Worm (Caenorhabditis elegans) whole organism, young adult: ENCODE results near the gene C45B11.8.
A peak's percentile ranks its signal among the peaks of the same experiment; 100 is the strongest.

Experiments used
- B0019.2 ChIP-seq: fragments of 200-800 bp; sonication (Bioruptor generic); conservative IDR thresholded peaks from 2 replicates; pipeline ENCODE4 v1.3.6; 2022; ENCODE audit warnings: missing genetic modification reagents, missing genetic modification characterization, missing compliant biosample characterization
- C17E4.6 ChIP-seq: fragments of 200-800 bp; sonication (Bioruptor generic); IDR thresholded peaks from 2 replicates; pipeline ENCODE4 v1.3.6; 2022; ENCODE audit warnings: missing genetic modification reagents, missing genetic modification characterization, missing compliant biosample characterization
- F22D6.2 ChIP-seq: sonication (generic microtip); optimal IDR thresholded peaks from 2 replicates; lab custom pipeline; 2016; ENCODE audit warnings: mild to moderate bottlenecking, missing genetic modification characterization, missing compliant biosample characterization
- F23B12.7 ChIP-seq: sonication (generic microtip); optimal IDR thresholded peaks from 2 replicates; lab custom pipeline; 2017; ENCODE audit warnings: missing genetic modification characterization, mild to moderate bottlenecking, missing compliant biosample characterization, antibody characterized with exemption, moderate library complexity; ENCODE audit not compliant: insufficient read depth
- F37B4.10 ChIP-seq: fragments of 200-800 bp; sonication (Bioruptor generic); IDR thresholded peaks from 2 replicates; pipeline ENCODE4 v1.3.6; 2022; ENCODE audit warnings: missing genetic modification characterization, missing compliant biosample characterization
- F39B2.1 ChIP-seq: fragments of 200-800 bp; sonication (Bioruptor generic); IDR thresholded peaks from 2 replicates; pipeline ENCODE4 v1.3.6; 2022; ENCODE audit warnings: missing genetic modification reagents, missing genetic modification characterization, missing compliant biosample characterization
- F49E8.2 ChIP-seq: sonication (generic microtip); optimal IDR thresholded peaks from 3 replicates; lab custom pipeline; 2017; ENCODE audit warnings: missing genetic modification characterization, mild to moderate bottlenecking, missing compliant biosample characterization, antibody characterized with exemption, moderate library complexity; ENCODE audit not compliant: insufficient read depth
- F52B5.7 ChIP-seq: sonication (generic microtip); optimal IDR thresholded peaks from 2 replicates; lab custom pipeline; 2016; ENCODE audit warnings: mild to moderate bottlenecking, missing genetic modification characterization, missing compliant biosample characterization
- K12H6.12 ChIP-seq: fragments of 200-800 bp; sonication (Bioruptor generic); optimal IDR thresholded peaks from 2 replicates; lab custom pipeline; 2018; ENCODE audit warnings: mild to moderate bottlenecking, missing genetic modification characterization, missing compliant biosample characterization
- T26A5.8 ChIP-seq: sonication (generic microtip); optimal IDR thresholded peaks from 2 replicates; lab custom pipeline; 2016; ENCODE audit warnings: missing genetic modification characterization, missing compliant biosample characterization
- Y53G8AR.9 ChIP-seq: fragments of 200-800 bp; sonication (Bioruptor generic); conservative IDR thresholded peaks from 2 replicates; pipeline ENCODE4 v1.3.6; 2022; ENCODE audit warnings: missing genetic modification reagents, missing genetic modification characterization, missing compliant biosample characterization
- akir-1 ChIP-seq: fragments of 200-800 bp; sonication (Bioruptor generic); optimal IDR thresholded peaks from 2 replicates; lab custom pipeline; 2018; ENCODE audit warnings: mild to moderate bottlenecking, missing genetic modification characterization, moderate library complexity, missing compliant biosample characterization
- aptf-3 ChIP-seq: fragments of 200-800 bp; sonication (Bioruptor generic); IDR thresholded peaks from 2 replicates; pipeline ENCODE4 v1.3.6; 2022; ENCODE audit warnings: missing genetic modification characterization, missing compliant biosample characterization
- athp-1 ChIP-seq: sonication (generic microtip); optimal IDR thresholded peaks from 2 replicates; lab custom pipeline; 2017; ENCODE audit warnings: mild to moderate bottlenecking, missing genetic modification characterization, missing compliant biosample characterization
- attf-5 ChIP-seq: fragments of 200-800 bp; sonication (Bioruptor generic); optimal IDR thresholded peaks from 2 replicates; lab custom pipeline; 2018; ENCODE audit warnings: mild to moderate bottlenecking, missing genetic modification characterization, missing compliant biosample characterization
- bed-1 ChIP-seq: fragments of 200-800 bp; sonication (Bioruptor generic); IDR thresholded peaks from 2 replicates; pipeline ENCODE4 v1.3.6; 2022; ENCODE audit warnings: missing genetic modification reagents, missing genetic modification characterization, missing compliant biosample characterization
- bed-2 ChIP-seq: fragments of 200-800 bp; sonication (Bioruptor generic); IDR thresholded peaks from 2 replicates; pipeline ENCODE4 v1.3.6; 2022; ENCODE audit warnings: missing genetic modification reagents, missing genetic modification characterization, missing compliant biosample characterization
- cebp-2 ChIP-seq: fragments of 200-800 bp; sonication (Bioruptor generic); IDR thresholded peaks from 2 replicates; pipeline ENCODE4 v1.3.6; 2022; ENCODE audit warnings: missing genetic modification characterization, missing compliant biosample characterization
- ceh-100 ChIP-seq: fragments of 200-800 bp; sonication (Bioruptor generic); IDR thresholded peaks from 2 replicates; pipeline ENCODE4 v1.3.6; 2022; ENCODE audit warnings: missing genetic modification reagents, missing genetic modification characterization, missing compliant biosample characterization
- ceh-40 ChIP-seq: fragments of 200-800 bp; sonication (Bioruptor generic); IDR thresholded peaks from 2 replicates; pipeline ENCODE4 v1.3.6; 2022; ENCODE audit warnings: missing genetic modification characterization, missing compliant biosample characterization
- ceh-58 ChIP-seq: fragments of 200-800 bp; sonication (Bioruptor generic); IDR thresholded peaks from 2 replicates; pipeline ENCODE4 v1.3.6; 2022; ENCODE audit warnings: missing genetic modification characterization, missing compliant biosample characterization
- ceh-91 ChIP-seq: fragments of 200-800 bp; sonication (Bioruptor generic); IDR thresholded peaks from 2 replicates; pipeline ENCODE4 v1.3.6; 2022; ENCODE audit warnings: missing genetic modification reagents, missing genetic modification characterization, missing compliant biosample characterization
- die-1 ChIP-seq: sonication (generic microtip); optimal IDR thresholded peaks from 2 replicates; lab custom pipeline; 2016; ENCODE audit warnings: missing genotype, mild to moderate bottlenecking, missing genetic modification characterization, missing compliant biosample characterization
- dox-1 ChIP-seq: fragments of 200-800 bp; sonication (Bioruptor generic); IDR thresholded peaks from 2 replicates; pipeline ENCODE4 v1.3.6; 2022; ENCODE audit warnings: missing genetic modification reagents, missing genetic modification characterization, missing compliant biosample characterization
- dpff-1 ChIP-seq: sonication (generic microtip); optimal IDR thresholded peaks from 2 replicates; lab custom pipeline; 2017; ENCODE audit warnings: mild to moderate bottlenecking, missing genetic modification characterization, missing compliant biosample characterization
- efl-1 ChIP-seq: fragments of 150-350 bp; optimal IDR thresholded peaks from 2 replicates; lab custom pipeline; 2014; ENCODE audit warnings: missing biosample characterization, missing genetic modification reagents, missing genetic modification characterization
- ets-4 ChIP-seq: fragments of 200-800 bp; sonication (Bioruptor generic); optimal IDR thresholded peaks from 2 replicates; lab custom pipeline; 2018; ENCODE audit warnings: mild to moderate bottlenecking, missing genetic modification characterization, missing compliant biosample characterization
- hlh-12 ChIP-seq: sonication (generic microtip); optimal IDR thresholded peaks from 2 replicates; lab custom pipeline; 2016; ENCODE audit warnings: missing genetic modification characterization, missing compliant biosample characterization
- hsf-1 ChIP-seq: fragments of 200-800 bp; sonication (Bioruptor generic); IDR thresholded peaks from 2 replicates; pipeline ENCODE4 v1.3.6; 2022; ENCODE audit warnings: missing genetic modification reagents, missing genetic modification characterization, missing compliant biosample characterization
- let-526 ChIP-seq: fragments of 200-800 bp; sonication (Bioruptor generic); IDR thresholded peaks from 2 replicates; pipeline ENCODE4 v1.3.6; 2022; ENCODE audit warnings: missing genetic modification reagents, missing genetic modification characterization, missing compliant biosample characterization
- let-607 ChIP-seq, 2 experiments: fragments of 200-800 bp in 1 of 2; sonication (Bioruptor generic) in 1 of 2; sonication (generic microtip) in 1 of 2; optimal IDR thresholded peaks; 2 replicates each; lab custom pipeline; 2016 to 2018; ENCODE audit warnings: mild to moderate bottlenecking in 2 of 2, missing compliant biosample characterization in 2 of 2, missing genetic modification characterization in 2 of 2, moderate library complexity in 2 of 2, missing genotype in 1 of 2
- lin-26 ChIP-seq: fragments of 200-800 bp; sonication (Bioruptor generic); IDR thresholded peaks from 2 replicates; pipeline ENCODE4 v1.3.6; 2022; ENCODE audit warnings: missing genetic modification reagents, missing genetic modification characterization, missing compliant biosample characterization
- lin-54 ChIP-seq: fragments of 200-800 bp; sonication (Bioruptor generic); optimal IDR thresholded peaks from 2 replicates; lab custom pipeline; 2018; ENCODE audit warnings: mild to moderate bottlenecking, missing genetic modification characterization, missing compliant biosample characterization
- lir-1 ChIP-seq: fragments of 200-800 bp; sonication (Bioruptor generic); conservative IDR thresholded peaks from 2 replicates; pipeline ENCODE4 v1.3.6; 2022; ENCODE audit warnings: missing genetic modification reagents, missing genetic modification characterization, missing compliant biosample characterization
- madf-8 ChIP-seq: fragments of 200-800 bp; sonication (Bioruptor generic); conservative IDR thresholded peaks from 2 replicates; pipeline ENCODE4 v1.3.6; 2022; ENCODE audit warnings: missing genetic modification reagents, missing genetic modification characterization, missing compliant biosample characterization
- mel-28 ChIP-seq: sonication (generic microtip); optimal IDR thresholded peaks from 2 replicates; lab custom pipeline; 2016; ENCODE audit warnings: borderline replicate concordance, mild to moderate bottlenecking, missing genetic modification characterization, missing compliant biosample characterization
- mes-4 ChIP-seq: sonication (generic microtip); optimal IDR thresholded peaks from 2 replicates; lab custom pipeline; 2016; ENCODE audit warnings: missing genotype, missing genetic modification characterization, missing compliant biosample characterization
- mxl-1 ChIP-seq: sonication (generic microtip); optimal IDR thresholded peaks from 2 replicates; lab custom pipeline; 2016; ENCODE audit warnings: missing genetic modification characterization, missing compliant biosample characterization
- nhr-179 ChIP-seq: sonication (generic microtip); optimal IDR thresholded peaks from 2 replicates; lab custom pipeline; 2016; ENCODE audit warnings: mild to moderate bottlenecking, missing genetic modification characterization, missing compliant biosample characterization
- sdz-38 ChIP-seq: sonication (generic microtip); optimal IDR thresholded peaks from 2 replicates; lab custom pipeline; 2016; ENCODE audit warnings: missing genotype, missing genetic modification characterization, missing compliant biosample characterization
- snpc-4 ChIP-seq, 5 experiments: fragments of 150-350 bp in 1 of 5; sonication (generic microtip) in 4 of 5; optimal IDR thresholded peaks; 2 replicates each; lab custom pipeline; 2014 to 2018; ENCODE audit warnings: missing genetic modification characterization in 5 of 5, missing biosample characterization in 3 of 5, antibody characterized with exemption in 2 of 5, mild to moderate bottlenecking in 2 of 5, missing compliant biosample characterization in 2 of 5, missing genotype in 2 of 5, moderate library complexity in 2 of 5, missing genetic modification reagents in 1 of 5
- tbp1 ChIP-seq: fragments of 200-800 bp; sonication (Bioruptor generic); optimal IDR thresholded peaks from 2 replicates; lab custom pipeline; 2018; ENCODE audit warnings: mild to moderate bottlenecking, missing genetic modification characterization, missing compliant biosample characterization
- unc-130 ChIP-seq: sonication (generic microtip); optimal IDR thresholded peaks from 2 replicates; lab custom pipeline; 2016; ENCODE audit warnings: missing genetic modification reagents, missing genetic modification characterization, missing compliant biosample characterization
- xnd-1 ChIP-seq: sonication (generic microtip); optimal IDR thresholded peaks from 2 replicates; lab custom pipeline; 2016; ENCODE audit warnings: missing genotype, missing genetic modification reagents, missing genetic modification characterization, missing compliant biosample characterization
- zfh-2 ChIP-seq: fragments of 200-800 bp; sonication (Bioruptor generic); conservative IDR thresholded peaks from 2 replicates; pipeline ENCODE4 v1.3.6; 2022; ENCODE audit warnings: missing genetic modification reagents, missing genetic modification characterization, missing compliant biosample characterization
- ztf-25 ChIP-seq: fragments of 200-800 bp; sonication (Bioruptor generic); IDR thresholded peaks from 2 replicates; pipeline ENCODE4 v1.3.6; 2022; ENCODE audit warnings: missing genetic modification reagents, missing genetic modification characterization, missing compliant biosample characterization
- ztf-26 ChIP-seq: sonication (generic microtip); optimal IDR thresholded peaks from 2 replicates; lab custom pipeline; 2017; ENCODE audit warnings: missing genetic modification characterization, missing compliant biosample characterization
- ztf-28 ChIP-seq: fragments of 200-800 bp; sonication (Bioruptor generic); IDR thresholded peaks from 2 replicates; pipeline ENCODE4 v1.3.6; 2022; ENCODE audit warnings: missing genetic modification reagents, missing genetic modification characterization, missing compliant biosample characterization
- ztf-6 ChIP-seq: fragments of 200-800 bp; sonication (Bioruptor generic); IDR thresholded peaks from 2 replicates; pipeline ENCODE4 v1.3.6; 2022; ENCODE audit warnings: missing genetic modification reagents, missing genetic modification characterization, missing compliant biosample characterization

The C45B11.8 gene

DNA sequence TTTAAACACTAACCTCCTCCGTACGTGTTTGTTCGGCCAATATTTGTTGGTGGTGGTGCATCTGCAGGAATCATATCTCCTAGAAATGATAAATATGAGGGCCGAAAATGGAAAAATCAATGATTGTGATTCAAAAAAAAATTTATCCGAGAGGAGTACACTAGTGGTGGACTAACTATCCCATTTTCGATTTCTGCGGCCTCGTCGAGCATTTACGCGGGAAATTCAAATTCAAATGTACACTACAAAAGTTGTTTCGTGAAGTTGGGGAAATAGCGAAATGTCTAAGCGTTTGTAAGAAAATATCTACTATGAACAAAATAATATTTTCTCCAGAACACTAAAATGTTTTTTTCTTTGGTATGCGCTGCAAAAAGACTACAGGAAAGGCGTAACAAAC, 11.3 kb upstream of the C45B11.8 start (continued):
- TF ChIP-seq C17E4.6 (GFP tag; lab: Robert Waterston, UW) (0 out of 2 replicates have a peak, but pooled peaks have one; percentile 14), F49E8.2 (tag; lab: Kevin White, UChicago) (no peak), sdz-38 (tag; lab: Kevin White, UChicago) (no peak), mxl-1 (tag; lab: Kevin White, UChicago) (no peak), attf-5 (GFP tag; lab: Kevin White, UChicago) (peak; percentile 5), ztf-25 (no peak), mes-4 (tag; lab: Kevin White, UChicago) (no peak), F37B4.10 (no peak), F22D6.2 (tag; lab: Kevin White, UChicago) (no peak), dpff-1 (tag; lab: Kevin White, UChicago) (no peak), efl-1 (GFP tag; lab: Kevin White, UChicago) (peak; percentile 72), hlh-12 (tag; lab: Kevin White, UChicago) (no peak), lin-54 (GFP tag; lab: Kevin White, UChicago) (peak; percentile 92), akir-1 (no peak), Y53G8AR.9 (GFP tag; lab: Robert Waterston, UW) (no peak), ceh-91 (GFP tag; lab: Robert Waterston, UW) (0 out of 2 replicates have a peak, but pooled peaks have one; percentile 27), ets-4 (GFP tag; lab: Kevin White, UChicago) (no peak), K12H6.12 (tag; lab: Kevin White, UChicago) (peak; percentile 58), ceh-58 (GFP tag; lab: Robert Waterston, UW) (no peak), let-526 (GFP tag; lab: Robert Waterston, UW) (0 out of 2 replicates have a peak, but pooled peaks have one; percentile 34), die-1 (tag; lab: Kevin White, UChicago) (no peak), zfh-2 (GFP tag; lab: Robert Waterston, UW) (no peak), nhr-179 (no peak), ceh-40 (GFP tag; lab: Robert Waterston, UW) (0 out of 2 replicates have a peak, but pooled peaks have one; percentile 72), unc-130 (GFP tag; lab: Kevin White, UChicago) (peak; percentile 44), hsf-1 (GFP tag; lab: Robert Waterston, UW) (no peak), T26A5.8 (tag; lab: Kevin White, UChicago) (no peak), F52B5.7 (no peak), ztf-26 (tag; lab: Kevin White, UChicago) (no peak), B0019.2 (0 out of 2 replicates have a peak, but pooled peaks have one; percentile 23), xnd-1 (tag; lab: Kevin White, UChicago) (no peak), lir-1 (GFP tag; lab: Robert Waterston, UW) (peak; percentile 50; the same call in 1 of the 2 replicates), aptf-3 (GFP tag; lab: Robert Waterston, UW) (no peak), athp-1 (tag; lab: Kevin White, UChicago) (no peak), madf-8 (GFP tag; lab: Robert Waterston, UW) (peak; percentile 51), tbp1 (GFP tag; lab: Kevin White, UChicago) (no peak), F39B2.1 (GFP tag; lab: Robert Waterston, UW) (no peak), cebp-2 (GFP tag; lab: Robert Waterston, UW) (no peak), F23B12.7 (tag; lab: Kevin White, UChicago) (no peak), bed-1 (GFP tag; lab: Robert Waterston, UW) (no peak), let-607 (tag; optimal IDR thresholded peaks at IDR 0.05; lab: Kevin White, UChicago) (peak in 1 of 2 experiments; percentile 7), bed-2 (GFP tag; lab: Robert Waterston, UW) (0 out of 2 replicates have a peak, but pooled peaks have one; percentile 57), mel-28 (no peak), ztf-6 (GFP tag; lab: Robert Waterston, UW) (no peak), snpc-4 (GFP tag; optimal IDR thresholded peaks at IDR 0.05; lab: Kevin White, UChicago) (no peak), snpc-4 (tag; optimal IDR thresholded peaks at IDR 0.05; lab: Kevin White, UChicago) (no peak), lin-26 (GFP tag; lab: Robert Waterston, UW) (no peak), ceh-100 (peak; percentile 53), dox-1 (GFP tag; lab: Robert Waterston, UW) (peak; percentile 51; the same call in 1 of the 2 replicates), ztf-28 (GFP tag; lab: Robert Waterston, UW) (no peak; the same call in 1 of the 2 replicates)
